Fruit fly (Drosophila melanogaster): ENCODE data around the gene CG13288.

The CG13288 gene

dm6 chr3L:5907077-5907476 is at the start of gene CG13288:
CG13288 (plus strand) TSS chr3L:5907381.
- TF ChIP-seq Clk (GFP tag; optimal IDR thresholded peaks at IDR 0.05): no peak
- no peak for TF ChIP-seq tj (GFP tag; optimal IDR thresholded peaks at IDR 0.05)
- no peak for TF ChIP-seq Crg-1 (GFP tag; optimal IDR thresholded peaks at IDR 0.05)
- no peak for TF ChIP-seq CG7045 (GFP tag; optimal IDR thresholded peaks at IDR 0.05)
- TF ChIP-seq toe (GFP tag; optimal IDR thresholded peaks at IDR 0.05): no peak
- no peak for TF ChIP-seq kay (GFP tag; ENCODE audit: borderline replicate concordance)
- no peak for TF ChIP-seq ovo (GFP tag; optimal IDR thresholded peaks at IDR 0.05)
- TF ChIP-seq CG12768 (GFP tag; optimal IDR thresholded peaks at IDR 0.05): no peak
- TF ChIP-seq cnc (optimal IDR thresholded peaks at IDR 0.05): no peak
- no peak for TF ChIP-seq CG1620 (GFP tag; optimal IDR thresholded peaks at IDR 0.05)
- no peak for TF ChIP-seq Mnt (GFP tag; optimal IDR thresholded peaks at IDR 0.05)
- TF ChIP-seq CG33017 (tag; optimal IDR thresholded peaks at IDR 0.05): no peak
- TF ChIP-seq pad (GFP tag; optimal IDR thresholded peaks at IDR 0.05): no peak
- TF ChIP-seq cic (GFP tag; optimal IDR thresholded peaks at IDR 0.05): no peak
- no peak for TF ChIP-seq bab1 (GFP tag; optimal IDR thresholded peaks at IDR 0.05)
- TF ChIP-seq CG5204 (GFP tag; optimal IDR thresholded peaks at IDR 0.05): no peak
- TF ChIP-seq CG11617 (GFP tag; optimal IDR thresholded peaks at IDR 0.05): no peak
- TF ChIP-seq CG7101 (tag; optimal IDR thresholded peaks at IDR 0.05): no peak
- TF ChIP-seq CG14711 (tag; optimal IDR thresholded peaks at IDR 0.05): no peak
- no peak for TF ChIP-seq Hr96 (GFP tag; optimal IDR thresholded peaks at IDR 0.05)

dm6 chr3L:5859029-5859428 is 48.2 kb upstream of the CG13288 start:
- no peak for TF ChIP-seq CG5204 (GFP tag; optimal IDR thresholded peaks at IDR 0.05)
- no peak for TF ChIP-seq ovo (GFP tag; optimal IDR thresholded peaks at IDR 0.05)
- TF ChIP-seq Mnt (GFP tag; optimal IDR thresholded peaks at IDR 0.05): no peak
- TF ChIP-seq CG1620 (GFP tag; optimal IDR thresholded peaks at IDR 0.05): no peak
- TF ChIP-seq bab1 (GFP tag; optimal IDR thresholded peaks at IDR 0.05): no peak
- no peak for TF ChIP-seq CG12768 (GFP tag; optimal IDR thresholded peaks at IDR 0.05)
- no peak for TF ChIP-seq cic (GFP tag; optimal IDR thresholded peaks at IDR 0.05)
- no peak for TF ChIP-seq pad (GFP tag; optimal IDR thresholded peaks at IDR 0.05)
- no peak for TF ChIP-seq cnc (optimal IDR thresholded peaks at IDR 0.05)
- TF ChIP-seq CG7045 (GFP tag; optimal IDR thresholded peaks at IDR 0.05): no peak
- TF ChIP-seq CG7101 (tag; optimal IDR thresholded peaks at IDR 0.05): no peak
- TF ChIP-seq CG11617 (GFP tag; optimal IDR thresholded peaks at IDR 0.05): no peak
- no peak for TF ChIP-seq Hr96 (GFP tag; optimal IDR thresholded peaks at IDR 0.05)
- no peak for TF ChIP-seq toe (GFP tag; optimal IDR thresholded peaks at IDR 0.05)
- TF ChIP-seq CG14711 (tag; optimal IDR thresholded peaks at IDR 0.05): no peak
- TF ChIP-seq CG33017 (tag; optimal IDR thresholded peaks at IDR 0.05): no peak

DNA sequence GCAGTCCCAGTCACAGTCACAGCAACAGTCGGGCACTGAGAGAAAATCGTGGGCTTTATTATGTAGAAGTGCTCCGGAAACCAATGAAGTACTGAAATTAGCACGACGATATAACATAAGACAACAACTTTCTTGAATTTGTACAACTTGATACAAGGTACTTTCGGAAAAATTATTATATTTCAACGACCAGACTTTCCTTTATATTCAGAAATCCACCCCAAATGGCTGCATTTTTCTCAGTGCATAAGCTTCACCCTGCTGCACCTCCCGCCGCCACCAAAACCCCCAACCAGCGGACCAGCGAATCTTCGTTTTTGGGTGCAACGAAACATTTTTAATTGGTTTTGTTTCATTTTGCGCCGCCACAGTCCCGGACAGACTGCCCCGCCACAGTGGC is 44.2 kb upstream of the CG13288 start:
- TF ChIP-seq CG33017 (tag; optimal IDR thresholded peaks at IDR 0.05) (no peak), bab1 (GFP tag; optimal IDR thresholded peaks at IDR 0.05) (no peak), Hr96 (GFP tag; optimal IDR thresholded peaks at IDR 0.05) (no peak), cic (GFP tag; optimal IDR thresholded peaks at IDR 0.05) (no peak), CG5204 (GFP tag; optimal IDR thresholded peaks at IDR 0.05) (no peak), Crg-1 (GFP tag; optimal IDR thresholded peaks at IDR 0.05) (no peak), CG7045 (GFP tag; optimal IDR thresholded peaks at IDR 0.05) (no peak), CG14711 (tag; optimal IDR thresholded peaks at IDR 0.05) (no peak), kay (GFP tag; ENCODE audit: borderline replicate concordance) (no peak), Mnt (GFP tag; optimal IDR thresholded peaks at IDR 0.05) (no peak), ovo (GFP tag; optimal IDR thresholded peaks at IDR 0.05) (no peak), pad (GFP tag; optimal IDR thresholded peaks at IDR 0.05) (no peak), CG1620 (GFP tag; optimal IDR thresholded peaks at IDR 0.05) (no peak), CG12768 (GFP tag; optimal IDR thresholded peaks at IDR 0.05) (no peak)

DNA sequence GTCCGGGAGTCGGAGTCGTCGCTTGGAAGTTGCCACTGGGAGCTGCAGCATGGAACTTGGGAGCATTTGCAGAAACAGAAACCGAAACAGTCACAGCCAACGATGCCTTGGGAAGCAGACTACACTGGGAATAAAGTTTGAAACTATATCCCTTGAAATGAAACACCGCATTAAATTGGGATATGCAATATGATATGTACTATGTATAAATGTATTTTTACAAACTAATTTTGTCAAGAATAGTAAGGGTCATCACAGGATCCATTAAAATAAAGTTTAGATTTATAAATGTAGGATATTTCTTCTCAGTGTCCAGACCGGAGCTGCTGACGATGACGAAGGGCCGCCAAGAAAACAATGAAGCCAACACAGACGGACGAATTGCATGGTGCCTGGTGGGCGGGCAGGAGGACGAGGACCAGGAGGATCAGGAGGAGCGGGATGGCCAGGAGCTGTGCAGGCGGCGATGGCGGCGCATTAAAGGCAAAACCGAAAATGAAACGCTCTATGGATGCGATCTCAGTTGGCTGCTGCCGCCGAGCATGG is 43.2 kb upstream of the CG13288 start:
- no peak for TF ChIP-seq Mnt (GFP tag; optimal IDR thresholded peaks at IDR 0.05)
- no peak for TF ChIP-seq CG5204 (GFP tag; optimal IDR thresholded peaks at IDR 0.05)
- TF ChIP-seq Crg-1 (GFP tag; optimal IDR thresholded peaks at IDR 0.05): no peak
- TF ChIP-seq CG14711 (tag; optimal IDR thresholded peaks at IDR 0.05): no peak
- TF ChIP-seq cnc (optimal IDR thresholded peaks at IDR 0.05): no peak
- TF ChIP-seq cic (GFP tag; optimal IDR thresholded peaks at IDR 0.05): no peak
- no peak for TF ChIP-seq CG7045 (GFP tag; optimal IDR thresholded peaks at IDR 0.05)

DNA sequence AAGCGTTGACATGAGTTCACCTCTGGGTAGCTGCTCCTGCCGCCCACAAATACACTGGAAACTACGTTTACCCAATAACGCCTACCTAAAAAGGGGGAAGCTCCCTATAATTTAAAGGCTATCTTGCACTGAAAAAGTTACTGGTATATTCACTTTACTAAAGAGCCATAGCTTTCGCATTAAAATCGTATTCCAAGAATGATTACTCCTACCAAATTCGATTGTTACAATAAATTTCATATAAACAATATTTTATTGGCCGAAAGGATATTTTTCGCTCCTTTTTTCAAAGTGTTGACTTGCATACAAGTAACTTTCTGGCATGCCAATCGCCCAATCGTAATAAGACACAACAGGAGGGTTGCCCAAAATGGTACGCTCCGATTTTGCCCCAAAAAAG is 40.3 kb upstream of the CG13288 start:
- no peak for TF ChIP-seq cnc (optimal IDR thresholded peaks at IDR 0.05)
- TF ChIP-seq cic (GFP tag; optimal IDR thresholded peaks at IDR 0.05): no peak
- no peak for TF ChIP-seq bab1 (GFP tag; optimal IDR thresholded peaks at IDR 0.05)
- no peak for TF ChIP-seq Clk (GFP tag; optimal IDR thresholded peaks at IDR 0.05)
- TF ChIP-seq kay (GFP tag; ENCODE audit: borderline replicate concordance): no peak
- no peak for TF ChIP-seq Hr96 (GFP tag; optimal IDR thresholded peaks at IDR 0.05)
- no peak for TF ChIP-seq CG7101 (tag; optimal IDR thresholded peaks at IDR 0.05)

dm6 chr3L:5869614-5870204 is 37.5 kb upstream of the CG13288 start:
- peak; percentile 83 for TF ChIP-seq bab1 (GFP tag; optimal IDR thresholded peaks at IDR 0.05)
- no peak for TF ChIP-seq ovo (GFP tag; optimal IDR thresholded peaks at IDR 0.05)
- TF ChIP-seq toe (GFP tag; optimal IDR thresholded peaks at IDR 0.05): peak; percentile 70
- no peak for TF ChIP-seq tj (GFP tag; optimal IDR thresholded peaks at IDR 0.05)
- no peak for TF ChIP-seq CG12768 (GFP tag; optimal IDR thresholded peaks at IDR 0.05)
- TF ChIP-seq Clk (GFP tag; optimal IDR thresholded peaks at IDR 0.05): no peak
- TF ChIP-seq CG1620 (GFP tag; optimal IDR thresholded peaks at IDR 0.05): peak; percentile 24
- TF ChIP-seq CG14711 (tag; optimal IDR thresholded peaks at IDR 0.05): peak; percentile 42
- no peak for TF ChIP-seq CG33017 (tag; optimal IDR thresholded peaks at IDR 0.05)
- peak; percentile 58 for TF ChIP-seq pad (GFP tag; optimal IDR thresholded peaks at IDR 0.05)
- TF ChIP-seq CG5204 (GFP tag; optimal IDR thresholded peaks at IDR 0.05): peak; percentile 20
- peak; percentile 40 for TF ChIP-seq CG7045 (GFP tag; optimal IDR thresholded peaks at IDR 0.05)
- TF ChIP-seq Hr96 (GFP tag; optimal IDR thresholded peaks at IDR 0.05): peak; percentile 70
- TF ChIP-seq CG7101 (tag; optimal IDR thresholded peaks at IDR 0.05): peak; percentile 45
- no peak for TF ChIP-seq cic (GFP tag; optimal IDR thresholded peaks at IDR 0.05)
- TF ChIP-seq Mnt (GFP tag; optimal IDR thresholded peaks at IDR 0.05): no peak
- TF ChIP-seq cnc (optimal IDR thresholded peaks at IDR 0.05): no peak
- TF ChIP-seq Crg-1 (GFP tag; optimal IDR thresholded peaks at IDR 0.05): peak; percentile 36
- TF ChIP-seq CG11617 (GFP tag; optimal IDR thresholded peaks at IDR 0.05): no peak

Data from whole organism, adult.